Fruit fly (Drosophila melanogaster) S2 (cell line): Measurements from ENCODE around the gene CG32269.

ENCODE experiments used
- CG8478 ChIP-seq: fragments of >200 bp; optimal IDR thresholded peaks from 2 replicates; lab custom pipeline; 2018
- CTCF ChIP-seq, 2 experiments: fragments of >200 bp; optimal IDR thresholded peaks; 2 replicates each; lab custom pipeline; 2018

DNA sequence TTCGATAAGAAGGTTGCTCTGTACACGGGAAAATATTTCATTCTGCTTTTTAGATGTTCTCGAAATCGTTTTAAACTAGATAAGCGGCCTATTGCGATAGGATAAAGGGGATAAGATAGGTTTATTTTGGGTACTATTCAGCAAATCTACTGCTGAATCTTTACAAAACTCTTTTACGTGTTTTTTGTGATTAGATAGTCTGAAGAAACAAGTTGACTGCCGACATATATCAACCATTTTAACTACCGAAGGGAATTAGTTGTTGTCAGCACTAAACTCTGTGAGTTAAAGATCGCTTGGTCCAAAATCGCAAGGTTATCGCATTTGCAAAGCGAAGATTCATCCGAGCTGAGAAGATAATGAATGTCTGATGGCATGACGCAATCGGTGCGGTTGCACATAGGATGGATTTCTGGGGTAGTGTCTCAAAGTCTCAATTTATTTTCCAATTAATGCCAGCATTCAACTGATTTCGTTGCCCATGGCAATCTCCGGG lies 42.5 kb downstream of the CG32269 start, which contains the start of gene Asciz:
- no peak for TF ChIP-seq CG8478 (lab: Kevin White, UChicago)
- TF ChIP-seq CTCF (optimal IDR thresholded peaks at IDR 0.05; lab: Kevin White, UChicago): no peak
